Fruit fly (Drosophila melanogaster) whole organism, larva: Measurements from ENCODE around the gene Pits.

Source experiments
- noc ChIP-seq: fragments of 200-800 bp; sonication (Bioruptor generic); optimal IDR thresholded peaks from 3 replicates; lab custom pipeline; 2019; ENCODE audit warnings: missing biosample characterization, mild to moderate bottlenecking, missing genetic modification characterization, moderate library complexity

The Pits gene

dm6 chrX:12582984-12583869 lies at the start of gene Pits:
Gene Pits (minus strand): TSS chrX:12583193.
- TF ChIP-seq noc: peak; percentile 55

DNA sequence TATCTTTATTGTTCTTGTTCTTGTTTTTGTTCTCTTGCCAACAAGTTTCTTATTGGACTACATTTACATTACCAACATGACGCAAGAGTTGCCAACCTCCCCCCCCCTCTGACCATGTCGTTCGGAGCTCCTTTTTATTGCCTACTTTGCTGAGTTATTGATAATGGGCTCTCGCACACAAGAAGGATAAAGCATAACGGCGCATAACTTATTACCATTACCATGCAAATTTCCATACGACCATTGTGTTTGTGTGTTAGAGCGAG lies 49.1 kb upstream of the Pits start:
- TF ChIP-seq noc: no peak

dm6 chrX:12631317-12632156 lies 48.5 kb upstream of the Pits start, which contains the start of gene Tomosyn:
Gene Tomosyn (plus strand): TSS chrX:12631605.
- TF ChIP-seq noc: peak; percentile 47

- TF ChIP-seq noc: peak; percentile 89
Observed at dm6 chrX:12629564-12629963, 46.6 kb upstream of the Pits start, which contains the start of the genes Aven and CG2540. Gene Aven (minus strand): TSS chrX:12629640. Gene CG2540 (plus strand): TSS chrX:12629878.

DNA sequence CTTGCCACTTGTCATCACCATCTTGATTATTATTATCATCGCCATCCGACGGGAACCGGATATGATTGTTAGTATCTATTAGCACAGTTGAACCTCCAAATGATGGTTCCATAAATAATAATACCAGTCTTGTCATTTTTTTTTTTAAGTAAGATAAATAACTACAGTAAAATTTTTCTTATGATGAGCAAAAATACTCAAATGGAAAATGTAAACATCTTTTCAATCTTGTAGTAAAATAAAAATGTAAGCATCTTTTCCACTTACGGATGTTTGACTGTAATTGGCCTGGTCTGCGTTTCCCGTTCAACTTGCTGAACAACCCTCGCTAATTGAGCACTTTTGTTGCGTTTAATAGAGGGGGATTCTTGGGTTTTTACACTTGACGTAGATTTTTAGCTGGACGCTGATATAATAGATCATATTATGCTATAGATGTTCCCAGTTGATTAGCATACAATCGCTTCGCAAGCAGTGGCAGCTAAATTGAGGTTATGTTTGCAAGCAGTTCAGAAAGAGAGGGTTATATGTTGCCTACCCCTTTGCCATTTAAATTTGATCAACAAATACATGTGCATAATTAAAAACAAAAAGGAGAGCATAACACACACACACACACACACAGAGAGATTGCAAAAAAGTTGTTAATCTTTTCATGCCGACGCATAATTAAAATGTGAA lies 42.7 kb upstream of the Pits start:
- no peak for TF ChIP-seq noc

DNA sequence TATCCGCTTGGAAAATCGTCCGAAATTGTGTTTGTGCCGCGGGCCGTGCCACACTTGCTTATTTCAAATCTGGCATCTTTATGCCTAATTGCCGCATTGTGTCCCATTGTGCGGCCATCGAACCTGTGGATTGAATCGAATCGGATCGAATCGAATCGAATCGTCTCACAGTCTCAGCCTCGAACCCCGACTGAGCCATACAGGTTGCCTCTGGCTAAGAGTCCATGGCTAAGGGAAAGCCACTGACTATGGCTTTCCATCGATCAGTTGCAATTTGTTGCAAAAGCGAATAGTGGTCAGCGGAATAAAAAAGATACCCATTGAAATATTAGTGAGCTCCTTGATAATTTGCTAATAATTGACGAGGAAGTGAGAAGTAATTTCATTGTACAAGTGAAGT lies 41.0 kb upstream of the Pits start, which contains the start of gene CG15728:
CG15728 (plus strand) TSS at position 301 of the 400 bp plus-strand sequence.
- TF ChIP-seq noc: no peak

dm6 chrX:12621640-12622039 lies 38.6 kb upstream of the Pits start:
- no peak for TF ChIP-seq noc

DNA sequence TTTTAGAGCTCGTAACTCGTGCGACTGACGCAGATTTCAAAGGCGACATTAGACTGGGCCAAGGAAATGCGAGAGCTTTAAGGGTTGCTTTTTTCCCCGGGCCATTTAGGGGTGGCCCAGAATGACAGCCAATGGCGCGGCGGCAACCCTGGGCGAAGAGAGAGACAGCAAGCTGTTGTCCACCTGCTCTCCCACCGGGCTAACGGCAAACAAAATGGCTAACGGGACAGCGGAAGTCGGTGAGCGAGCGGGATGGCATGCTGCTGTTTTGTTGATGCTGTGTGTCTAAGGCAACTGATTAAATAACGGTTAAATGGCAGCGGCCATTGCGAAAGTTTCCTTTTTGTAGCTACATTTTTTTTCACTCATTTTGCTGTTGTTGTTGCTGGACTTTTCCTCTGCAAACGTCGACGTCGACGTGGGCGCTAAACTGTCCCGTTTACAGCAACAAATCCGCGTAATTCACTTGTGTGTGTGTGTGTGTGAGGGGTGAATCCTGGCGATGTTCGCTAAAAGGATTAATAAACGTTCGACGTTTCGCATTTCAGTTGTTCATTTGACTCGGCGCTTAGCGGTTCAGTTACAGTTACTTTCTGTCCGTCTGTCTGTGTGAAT lies 32.9 kb upstream of the Pits start, which contains the start of gene CG11085:
CG11085 (plus strand) TSS at position 565 of the 615 bp plus-strand sequence.
- TF ChIP-seq noc: no peak

DNA sequence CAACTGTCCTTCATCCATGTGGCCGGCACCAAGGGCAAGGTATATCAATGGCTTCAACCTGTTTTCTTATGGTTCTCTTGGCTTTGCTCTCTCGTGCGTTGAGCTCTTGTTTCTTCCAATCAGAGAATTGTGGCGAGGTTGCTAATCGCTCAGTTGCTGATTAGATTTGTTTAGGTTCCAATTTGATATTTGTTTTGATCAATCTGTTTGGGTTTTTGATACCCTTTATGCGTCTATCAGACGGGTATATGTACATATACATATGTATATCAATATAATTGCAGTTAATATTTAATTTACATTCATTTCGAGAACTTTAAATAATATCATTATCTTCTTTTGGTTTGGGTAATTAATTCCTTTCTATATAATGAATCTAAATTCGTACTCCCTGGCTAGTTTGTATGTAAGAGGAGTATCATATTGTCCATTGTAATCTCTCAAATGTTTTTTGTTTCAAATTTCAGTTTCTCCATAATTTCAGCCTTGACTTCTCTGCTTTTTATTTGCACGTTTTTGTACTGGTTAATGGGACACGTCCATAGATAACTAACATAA lies 30.3 kb upstream of the Pits start:
- peak; percentile 77 for TF ChIP-seq noc

DNA sequence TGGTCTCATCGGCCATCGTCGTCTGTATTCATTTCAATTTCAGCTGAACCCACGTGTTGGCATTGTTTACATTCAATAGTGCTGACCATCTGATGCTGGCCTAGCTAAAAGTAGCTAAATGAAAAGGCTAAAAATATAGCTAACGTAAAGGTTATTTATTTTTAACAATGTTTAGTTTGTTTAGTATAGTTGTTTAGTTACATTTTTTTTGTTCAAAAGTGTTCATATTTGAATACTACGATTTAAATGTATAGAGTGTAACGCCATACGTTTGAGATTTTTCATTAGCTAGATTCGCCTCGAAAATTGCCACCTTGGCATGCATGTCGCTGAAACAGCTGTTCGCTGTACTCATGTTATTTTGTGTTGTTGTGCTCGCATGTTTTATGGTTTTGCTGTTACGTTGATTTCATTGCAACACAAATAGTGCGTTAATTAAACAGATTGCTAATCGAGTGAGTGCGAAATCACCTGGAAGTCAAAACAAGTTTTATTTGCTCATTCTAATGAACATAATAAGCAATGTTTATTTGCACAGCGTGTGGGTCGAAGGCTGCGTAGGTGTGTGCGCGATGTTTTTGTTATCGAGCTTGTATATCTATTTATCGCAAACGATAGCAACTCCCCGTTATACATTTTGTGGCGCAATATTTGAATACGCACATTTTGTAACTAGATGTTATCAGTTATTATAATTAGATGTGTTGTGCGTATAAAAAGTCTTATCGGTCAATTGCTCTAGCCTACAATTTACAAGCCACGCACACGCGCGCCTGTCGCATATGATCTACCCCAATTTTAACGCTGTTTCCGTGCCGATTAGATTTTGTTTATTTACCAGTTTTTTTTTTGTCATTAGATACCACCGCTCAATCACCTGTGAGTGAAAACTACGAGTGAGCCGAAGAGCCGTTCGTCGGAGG lies 28.8 kb upstream of the Pits start, which contains the start of the genes CG1463 and Fpgs1:
CG1463 (minus strand) TSS at position 132 of the 923 bp plus-strand sequence.
Fpgs1 (plus strand) TSS at position 332 of the 923 bp plus-strand sequence.
- TF ChIP-seq noc: no peak

dm6 chrX:12600802-12601793 lies 18.1 kb upstream of the Pits start:
- no peak for TF ChIP-seq noc

DNA sequence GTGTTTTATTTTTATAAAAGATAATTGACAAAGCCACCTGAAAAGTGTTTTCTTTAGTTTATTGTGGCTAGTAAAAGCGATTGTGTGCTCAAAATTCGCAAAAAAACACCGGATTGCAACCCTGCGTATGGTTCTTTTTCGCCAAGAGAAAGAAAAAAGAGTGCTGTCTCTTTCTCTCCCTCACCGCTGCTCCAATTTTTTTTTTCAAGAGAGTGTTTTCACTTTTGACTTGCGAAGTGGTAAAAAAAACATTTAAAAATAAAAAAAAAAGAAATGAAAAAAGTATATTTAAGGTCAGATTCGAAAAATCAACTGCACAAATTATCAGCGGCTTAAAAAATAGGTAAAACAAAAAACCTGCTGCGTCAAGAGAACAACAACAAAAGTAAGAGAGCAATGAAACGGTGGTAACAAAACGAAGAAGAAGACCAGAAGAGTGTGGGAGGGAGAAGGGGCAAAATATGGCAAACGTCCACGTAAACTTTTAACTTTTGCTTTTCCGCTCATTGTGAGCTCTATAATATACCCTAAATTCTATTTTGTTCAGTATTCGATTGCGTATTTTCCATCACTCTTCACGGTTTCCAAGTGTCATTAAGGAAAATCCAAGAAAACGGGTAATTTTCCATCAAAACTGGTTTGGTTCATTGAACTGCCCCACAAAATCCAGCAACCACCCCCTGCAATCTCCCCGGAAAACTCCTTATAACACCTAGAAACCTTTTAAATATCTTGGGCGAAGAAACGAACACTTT lies 13.5 kb upstream of the Pits start:
- TF ChIP-seq noc: no peak
